Fruit fly (Drosophila melanogaster): ENCODE results near the gene CG9988.

- TF ChIP-seq Smox (GFP tag; optimal IDR thresholded peaks at IDR 0.05): no peak
- TF ChIP-seq cyc (GFP tag; optimal IDR thresholded peaks at IDR 0.05): no peak
- no peak for TF ChIP-seq CG10631 (GFP tag; optimal IDR thresholded peaks at IDR 0.05)
- TF ChIP-seq lz (GFP tag; optimal IDR thresholded peaks at IDR 0.05): no peak
- no peak for TF ChIP-seq Sox15 (GFP tag; optimal IDR thresholded peaks at IDR 0.05)
- no peak for TF ChIP-seq Met (GFP tag; optimal IDR thresholded peaks at IDR 0.05)
- no peak for TF ChIP-seq acj6 (GFP tag; optimal IDR thresholded peaks at IDR 0.05)
- TF ChIP-seq CG31627 (GFP tag; optimal IDR thresholded peaks at IDR 0.05): no peak
- TF ChIP-seq Lpt (GFP tag; optimal IDR thresholded peaks at IDR 0.05): no peak
- TF ChIP-seq CG6792 (GFP tag; optimal IDR thresholded peaks at IDR 0.05): no peak
- no peak for TF ChIP-seq Hr39 (GFP tag; optimal IDR thresholded peaks at IDR 0.05)
- no peak for TF ChIP-seq CG11294 (GFP tag; IDR thresholded peaks at IDR 0.05)
- TF ChIP-seq Blimp-1 (GFP tag; optimal IDR thresholded peaks at IDR 0.05): no peak
- no peak for TF ChIP-seq CG9139 (GFP tag; optimal IDR thresholded peaks at IDR 0.05)
These were observed 45.7 kb downstream of the CG9988 start for dm6 chr3R:28681834-28682464.
